Fruit fly (Drosophila melanogaster) whole organism, prepupa: ENCODE results near the gene Tps1.

Experiments used
- Blimp-1 ChIP-seq: fragments of 200-800 bp; sonication (Bioruptor generic); optimal IDR thresholded peaks from 3 replicates; lab custom pipeline; 2017; ENCODE audit warnings: missing biosample characterization, missing genetic modification characterization, mild to moderate bottlenecking, moderate library complexity, missing genetic modification reagents
- CG10669 ChIP-seq: fragments of 200-800 bp; sonication (Bioruptor generic); optimal IDR thresholded peaks from 3 replicates; lab custom pipeline; 2018; ENCODE audit warnings: missing biosample characterization, mild to moderate bottlenecking, missing genetic modification characterization, moderate library complexity
- CG11902 ChIP-seq: fragments of 200-800 bp; sonication (Bioruptor generic); optimal IDR thresholded peaks from 3 replicates; lab custom pipeline; 2016; ENCODE audit warnings: missing biosample characterization, missing genetic modification characterization
- CG15336 ChIP-seq: fragments of 200-800 bp; sonication (Bioruptor generic); IDR thresholded peaks from 2 replicates; pipeline ENCODE4 v1.3.6; 2022; ENCODE audit warnings: missing biosample characterization, missing genetic modification characterization
- CG34406 ChIP-seq: fragments of 200-800 bp; sonication (Bioruptor generic); optimal IDR thresholded peaks from 3 replicates; lab custom pipeline; 2016; ENCODE audit warnings: missing biosample characterization, missing genetic modification characterization
- CG3919 ChIP-seq: fragments of 200-800 bp; sonication (Bioruptor generic); optimal IDR thresholded peaks from 3 replicates; lab custom pipeline; 2016; ENCODE audit warnings: missing biosample characterization, missing genetic modification characterization
- CG4318 ChIP-seq: fragments of 200-800 bp; sonication (Bioruptor generic); optimal IDR thresholded peaks from 3 replicates; lab custom pipeline; 2017; ENCODE audit warnings: missing biosample characterization, mild to moderate bottlenecking, missing genetic modification characterization
- CG6163 ChIP-seq: fragments of 200-800 bp; sonication (Bioruptor generic); IDR thresholded peaks from 3 replicates; pipeline ENCODE4 v1.3.6; 2022; ENCODE audit warnings: missing biosample characterization, missing genetic modification characterization
- CG6792 ChIP-seq: fragments of 200-800 bp; sonication (Bioruptor generic); optimal IDR thresholded peaks from 3 replicates; lab custom pipeline; 2016; ENCODE audit warnings: missing biosample characterization, missing genetic modification characterization
- CG7368 ChIP-seq: fragments of 200-800 bp; sonication (Bioruptor generic); optimal IDR thresholded peaks from 3 replicates; lab custom pipeline; 2016; ENCODE audit warnings: missing biosample characterization, missing genetic modification characterization
- CG8319 ChIP-seq: fragments of 200-800 bp; sonication (Bioruptor generic); optimal IDR thresholded peaks from 3 replicates; lab custom pipeline; 2016; ENCODE audit warnings: missing biosample characterization, missing genetic modification characterization
- CG8632 ChIP-seq: fragments of 200-800 bp; sonication (Bioruptor generic); optimal IDR thresholded peaks from 3 replicates; lab custom pipeline; 2016; ENCODE audit warnings: missing biosample characterization, missing genetic modification characterization
- CG9139 ChIP-seq: fragments of 200-800 bp; sonication (Bioruptor generic); optimal IDR thresholded peaks from 3 replicates; lab custom pipeline; 2017; ENCODE audit warnings: missing biosample characterization, mild to moderate bottlenecking, missing genetic modification characterization
- Ets96B ChIP-seq: fragments of 200-800 bp; optimal IDR thresholded peaks from 2 replicates; lab custom pipeline; 2019; ENCODE audit warnings: missing biosample characterization, mild to moderate bottlenecking, missing genetic modification characterization, moderate library complexity
- Hr39 ChIP-seq: fragments of 200-800 bp; sonication (Bioruptor generic); optimal IDR thresholded peaks from 2 replicates; lab custom pipeline; 2016; ENCODE audit warnings: missing biosample characterization, missing genetic modification characterization
- Hr4 ChIP-seq: fragments of 200-800 bp; sonication (Bioruptor generic); optimal IDR thresholded peaks from 3 replicates; lab custom pipeline; 2016; ENCODE audit warnings: missing biosample characterization, missing genetic modification characterization
- OdsH ChIP-seq: fragments of 200-800 bp; sonication (Bioruptor generic); optimal IDR thresholded peaks from 3 replicates; lab custom pipeline; 2016; ENCODE audit warnings: missing biosample characterization, missing genetic modification characterization
- Smox ChIP-seq: fragments of 200-800 bp; sonication (Bioruptor generic); optimal IDR thresholded peaks from 3 replicates; lab custom pipeline; 2016; ENCODE audit warnings: missing biosample characterization, missing genetic modification characterization
- achi ChIP-seq: fragments of 200-800 bp; sonication (Bioruptor generic); optimal IDR thresholded peaks from 3 replicates; lab custom pipeline; 2016; ENCODE audit warnings: missing biosample characterization, missing genetic modification characterization
- acj6 ChIP-seq: fragments of 200-800 bp; sonication (Bioruptor generic); optimal IDR thresholded peaks from 3 replicates; lab custom pipeline; 2016; ENCODE audit warnings: missing biosample characterization, missing genetic modification characterization
- dsx ChIP-seq: fragments of 200-800 bp; optimal IDR thresholded peaks from 3 replicates; lab custom pipeline; 2019; ENCODE audit warnings: missing biosample characterization, mild to moderate bottlenecking, missing genetic modification characterization, moderate library complexity; ENCODE audit not compliant: poor library complexity, severe bottlenecking
- eg ChIP-seq: fragments of 200-800 bp; sonication (Bioruptor generic); IDR thresholded peaks from 3 replicates; pipeline ENCODE4 v1.3.6; 2022; ENCODE audit warnings: missing biosample characterization, missing genetic modification characterization
- esn ChIP-seq: fragments of 200-800 bp; sonication (Bioruptor generic); optimal IDR thresholded peaks from 2 replicates; lab custom pipeline; 2016; ENCODE audit warnings: missing biosample characterization, mild to moderate bottlenecking, missing genetic modification characterization, moderate library complexity
- fd59A ChIP-seq: fragments of 200-800 bp; sonication (Bioruptor generic); optimal IDR thresholded peaks from 2 replicates; lab custom pipeline; 2017; ENCODE audit warnings: missing biosample characterization, mild to moderate bottlenecking, missing genetic modification characterization, missing genetic modification reagents
- fd85E ChIP-seq: fragments of 200-800 bp; sonication (Bioruptor generic); optimal IDR thresholded peaks from 3 replicates; lab custom pipeline; 2016; ENCODE audit warnings: missing biosample characterization, missing genetic modification characterization
- fkh ChIP-seq: fragments of 200-800 bp; sonication (Bioruptor generic); optimal IDR thresholded peaks from 3 replicates; lab custom pipeline; 2017; ENCODE audit warnings: missing biosample characterization, mild to moderate bottlenecking, missing genetic modification characterization, moderate library complexity
- lz ChIP-seq: fragments of 200-800 bp; sonication (Bioruptor generic); optimal IDR thresholded peaks from 3 replicates; lab custom pipeline; 2016; ENCODE audit warnings: missing biosample characterization, missing genetic modification characterization
- ss ChIP-seq, 2 experiments: fragments of 200-800 bp; sonication (Bioruptor generic); optimal IDR thresholded peaks; 2 replicates in 1 of 2; 3 replicates in 1 of 2; lab custom pipeline; 2017 to 2018; ENCODE audit warnings: mild to moderate bottlenecking in 2 of 2, missing biosample characterization in 2 of 2, missing genetic modification characterization in 2 of 2, moderate library complexity in 1 of 2
- svp ChIP-seq: fragments of 200-800 bp; sonication (Bioruptor generic); peaks from one replicate; lab custom pipeline; 2016; ENCODE audit warnings: missing biosample characterization, missing genetic modification characterization
- vri ChIP-seq: fragments of 200-800 bp; sonication (Bioruptor generic); optimal IDR thresholded peaks from 3 replicates; lab custom pipeline; 2016; ENCODE audit warnings: missing biosample characterization, mild to moderate bottlenecking, missing genetic modification characterization

The Tps1 gene

DNA sequence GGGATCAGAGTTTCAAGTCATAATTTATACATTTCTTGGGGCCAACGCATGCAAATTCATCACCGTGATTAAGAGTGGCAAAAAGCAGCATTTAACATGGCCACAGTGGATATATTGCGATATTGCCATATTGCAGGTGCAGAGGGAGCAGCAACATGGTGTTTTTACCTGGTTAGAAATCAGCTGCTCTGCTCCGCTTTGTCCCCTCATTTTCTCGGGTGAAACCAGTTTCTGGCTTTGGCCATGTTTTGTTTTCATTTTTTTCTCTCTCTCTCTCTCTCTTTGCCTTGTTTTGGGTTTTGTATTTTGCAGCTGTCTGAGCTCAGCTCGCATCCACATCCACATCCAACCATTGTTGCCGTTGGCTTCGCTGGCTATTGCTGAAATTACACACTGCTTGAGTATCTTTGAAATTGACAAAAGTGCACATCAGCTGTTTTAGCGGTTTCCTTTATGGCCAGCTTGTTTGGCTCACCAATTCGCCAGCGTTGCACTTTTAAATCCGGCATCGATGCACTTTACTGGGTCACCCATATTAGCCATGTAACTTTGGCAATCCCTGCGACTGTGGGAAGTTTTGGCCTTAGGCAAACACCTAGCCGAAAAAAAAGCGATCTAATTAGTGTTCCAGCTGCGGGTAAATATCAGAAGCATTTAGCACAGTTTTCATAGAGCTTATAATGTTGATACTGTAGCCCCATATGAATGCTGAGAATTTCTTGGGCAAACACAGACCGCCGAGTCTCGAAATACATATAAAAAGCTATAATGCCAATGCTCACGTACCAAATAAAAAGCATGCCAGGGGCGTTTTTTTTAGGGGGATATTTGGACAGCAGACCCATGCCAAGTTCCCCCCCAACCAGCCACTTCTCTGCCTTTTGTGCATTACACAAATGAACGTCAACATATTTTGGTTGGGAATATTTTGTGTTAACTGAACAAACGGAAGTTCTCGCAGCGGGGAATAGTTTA is 12.8 kb upstream of the Tps1 start (continued):
- TF ChIP-seq CG34406 (GFP tag; lab: Kevin White, UChicago) (no peak), fd85E (GFP tag; lab: Kevin White, UChicago) (no peak), Smox (GFP tag; lab: Kevin White, UChicago) (no peak), acj6 (GFP tag; lab: Kevin White, UChicago) (no peak), dsx (GFP tag; lab: Kevin White, UChicago) (peak; percentile 19), CG3919 (no peak), CG4318 (GFP tag; lab: Kevin White, UChicago) (no peak), CG9139 (GFP tag; lab: Kevin White, UChicago) (peak; percentile 20), CG6792 (GFP tag; lab: Kevin White, UChicago) (no peak), CG8319 (GFP tag; lab: Kevin White, UChicago) (no peak), esn (GFP tag; lab: Kevin White, UChicago) (no peak), achi (GFP tag; lab: Kevin White, UChicago) (no peak), OdsH (GFP tag; lab: Kevin White, UChicago) (no peak), CG8632 (GFP tag; lab: Kevin White, UChicago) (no peak), eg (peak; percentile 65; the same call in 2 of the 3 replicates), lz (GFP tag; lab: Kevin White, UChicago) (no peak)
- TF ChIP-seq, all 60 proteins: peak for 16

DNA sequence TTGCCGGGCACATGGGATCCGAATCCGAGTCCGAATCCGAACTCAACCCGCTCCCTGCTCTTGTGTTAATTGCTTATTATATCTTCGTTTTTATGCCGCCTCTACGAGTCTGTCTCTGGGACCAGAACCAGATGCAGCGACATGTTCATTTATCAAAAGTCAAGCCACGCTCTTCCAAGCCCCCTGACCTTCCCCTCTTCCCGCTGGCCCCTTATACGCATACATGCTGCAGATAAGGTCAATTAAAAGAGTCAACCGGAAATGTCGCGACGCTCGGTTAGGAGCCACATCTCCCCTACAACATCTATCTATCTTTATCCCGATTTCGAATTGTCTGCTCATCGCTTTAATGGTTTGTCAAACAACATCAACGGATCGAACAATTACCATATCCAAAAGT is 10.4 kb upstream of the Tps1 start:
- no peak for TF ChIP-seq CG3919
- peak; percentile 55 for TF ChIP-seq svp (GFP tag; lab: Kevin White, UChicago)
- TF ChIP-seq esn (GFP tag; lab: Kevin White, UChicago) = no peak

DNA sequence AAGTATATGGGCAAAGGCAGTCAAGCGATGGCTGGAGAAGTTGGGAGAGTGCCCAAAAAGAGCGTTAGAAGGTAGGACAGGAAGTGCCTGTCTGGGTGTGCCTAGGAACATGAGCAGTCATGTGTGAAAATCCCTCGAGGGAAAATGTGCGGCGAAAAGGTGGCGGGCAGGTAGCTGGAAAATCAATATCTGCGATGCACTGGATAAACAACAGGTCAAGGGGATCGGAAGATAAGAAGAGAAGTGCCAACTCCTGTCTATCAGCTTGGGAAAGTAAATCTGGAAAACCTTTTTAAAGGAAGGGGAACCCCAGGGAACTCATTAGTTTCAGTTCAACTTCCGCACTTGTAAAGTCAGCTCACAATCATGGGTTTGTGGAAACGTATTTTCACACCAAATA is 9.7 kb upstream of the Tps1 start:
- TF ChIP-seq acj6 (GFP tag; lab: Kevin White, UChicago) (no peak), CG3919 (no peak), fd59A (GFP tag; lab: Kevin White, UChicago) (no peak), Blimp-1 (GFP tag; lab: Kevin White, UChicago) (no peak), CG6163 (GFP tag; lab: Robert Waterston, UW) (no peak), Hr39 (GFP tag; lab: Kevin White, UChicago) (no peak), lz (GFP tag; lab: Kevin White, UChicago) (no peak), esn (GFP tag; lab: Kevin White, UChicago) (no peak), OdsH (GFP tag; lab: Kevin White, UChicago) (no peak), CG9139 (GFP tag; lab: Kevin White, UChicago) (no peak), Hr4 (no peak), CG11902 (GFP tag; lab: Kevin White, UChicago) (no peak), vri (no peak), dsx (GFP tag; lab: Kevin White, UChicago) (no peak), CG7368 (GFP tag; lab: Kevin White, UChicago) (no peak), CG15336 (GFP tag; lab: Robert Waterston, UW) (no peak), CG34406 (GFP tag; lab: Kevin White, UChicago) (no peak), CG10669 (GFP tag; lab: Kevin White, UChicago) (no peak), eg (no peak), Ets96B (no peak)

DNA sequence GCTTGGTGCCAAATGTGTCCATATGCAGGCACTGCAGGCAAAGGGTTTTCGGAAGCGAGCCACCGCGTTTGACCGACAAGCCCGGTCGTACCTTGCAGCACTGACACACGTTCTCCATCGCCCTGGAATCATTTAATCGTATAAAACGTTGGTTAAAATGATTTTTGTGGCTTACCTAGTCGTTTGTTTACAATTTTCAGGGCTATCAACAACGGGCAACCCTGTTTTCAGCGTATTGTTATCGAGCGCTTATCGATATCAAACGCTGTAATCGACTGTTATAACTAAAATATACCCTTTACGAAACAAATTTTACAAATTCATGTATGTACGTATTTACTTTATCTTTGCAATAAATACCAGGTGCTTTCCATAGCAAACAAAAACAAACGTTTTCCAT is 5.6 kb upstream of the Tps1 start, which contains the start of gene CG17612:
TSS of gene CG17612 (minus strand) at position 214 of the 400 bp plus-strand sequence.
- no peak for TF ChIP-seq ss (GFP tag; optimal IDR thresholded peaks at IDR 0.05; lab: Kevin White, UChicago)
- peak; percentile 75 for TF ChIP-seq fkh (GFP tag; lab: Kevin White, UChicago)
